Worm (Caenorhabditis elegans) whole organism, L3 larva: Measurements from ENCODE around the gene F56B3.6.

Source experiments
- ama-1 ChIP-seq: fragments of 150-350 bp; optimal IDR thresholded peaks from 2 replicates; lab custom pipeline; 2018
- egl-27 ChIP-seq: sonication (generic microtip); optimal IDR thresholded peaks from 4 replicates; lab custom pipeline; 2017; ENCODE audit warnings: missing biosample characterization, missing genetic modification reagents, missing genetic modification characterization
- hmg-11 ChIP-seq: sonication (generic microtip); optimal IDR thresholded peaks from 2 replicates; lab custom pipeline; 2016; ENCODE audit warnings: missing genetic modification characterization, missing compliant biosample characterization
- jun-1 ChIP-seq: fragments of 150-350 bp; optimal IDR thresholded peaks from 2 replicates; lab custom pipeline; 2014; ENCODE audit warnings: missing biosample characterization, missing genetic modification reagents, missing genetic modification characterization
- lin-15B ChIP-seq: fragments of 150-350 bp; optimal IDR thresholded peaks from 2 replicates; lab custom pipeline; 2014; ENCODE audit warnings: missing biosample characterization, missing genetic modification characterization
- lin-39 ChIP-seq: fragments of 150-350 bp; optimal IDR thresholded peaks from 2 replicates; lab custom pipeline; 2018; ENCODE audit warnings: missing biosample characterization, missing genetic modification reagents, missing genetic modification characterization
- nhr-25 ChIP-seq: sonication (generic microtip); optimal IDR thresholded peaks from 2 replicates; lab custom pipeline; 2017; ENCODE audit warnings: missing biosample characterization, missing genetic modification characterization
- nhr-28 ChIP-seq: fragments of 150-350 bp; optimal IDR thresholded peaks from 2 replicates; lab custom pipeline; 2014; ENCODE audit warnings: missing biosample characterization, missing genetic modification characterization
- nhr-76 ChIP-seq: fragments of 150-350 bp; sonication (generic microtip); optimal IDR thresholded peaks from 5 replicates; lab custom pipeline; 2014; ENCODE audit warnings: missing biosample characterization, missing genetic modification characterization
- nhr-77 ChIP-seq: fragments of 150-350 bp; optimal IDR thresholded peaks from 2 replicates; lab custom pipeline; 2014; ENCODE audit warnings: missing biosample characterization, missing genetic modification characterization
- pqm-1 ChIP-seq: fragments of 150-350 bp; optimal IDR thresholded peaks from 2 replicates; lab custom pipeline; 2017; ENCODE audit warnings: missing biosample characterization, missing genetic modification characterization, inconsistent platforms
- ztf-11 ChIP-seq: fragments of 150-350 bp; optimal IDR thresholded peaks from 2 replicates; lab custom pipeline; 2014; ENCODE audit warnings: missing biosample characterization, missing genetic modification characterization

ce11 chrIV:749557-749956, 38.3 kb upstream of the F56B3.6 start:
- no peak for TF ChIP-seq ztf-11 (tag; lab: Kevin White, UChicago)
- no peak for TF ChIP-seq nhr-77 (tag; lab: Kevin White, UChicago)
- TF ChIP-seq lin-39 (tag; lab: Kevin White, UChicago), result no peak
- no peak for TF ChIP-seq jun-1 (tag; lab: Kevin White, UChicago)
- no peak for TF ChIP-seq nhr-25 (tag; lab: Kevin White, UChicago)
- TF ChIP-seq pqm-1 (tag; lab: Kevin White, UChicago), result no peak
- no peak for TF ChIP-seq ama-1
- TF ChIP-seq hmg-11 (tag; lab: Kevin White, UChicago), result no peak
- no peak for TF ChIP-seq nhr-76 (tag; lab: Kevin White, UChicago)
- TF ChIP-seq egl-27 (tag; lab: Kevin White, UChicago), result no peak
- TF ChIP-seq lin-15B (tag; lab: Kevin White, UChicago), result no peak
- no peak for TF ChIP-seq nhr-28
